Worm (Caenorhabditis elegans) whole organism, young adult: ENCODE measurements around the gene bath-38.

ENCODE experiments used
- B0035.1 ChIP-seq: sonication (generic microtip); optimal IDR thresholded peaks from 2 replicates; lab custom pipeline; 2016; ENCODE audit warnings: missing genetic modification characterization, mild to moderate bottlenecking, missing compliant biosample characterization, missing genotype, missing genetic modification reagents
- C06A6.2 ChIP-seq: fragments of 200-800 bp; sonication (Bioruptor generic); conservative IDR thresholded peaks from 2 replicates; pipeline ENCODE4 v1.3.6; 2022; ENCODE audit warnings: missing genetic modification characterization, missing compliant biosample characterization
- F22D6.2 ChIP-seq: sonication (generic microtip); optimal IDR thresholded peaks from 2 replicates; lab custom pipeline; 2016; ENCODE audit warnings: mild to moderate bottlenecking, missing genetic modification characterization, missing compliant biosample characterization
- F33H1.4 ChIP-seq: fragments of 200-800 bp; sonication (Bioruptor generic); IDR thresholded peaks from 2 replicates; pipeline ENCODE4 v1.3.6; 2022; ENCODE audit warnings: missing genetic modification reagents, missing genetic modification characterization, missing compliant biosample characterization
- F57A8.1 ChIP-seq: fragments of 200-800 bp; sonication (Bioruptor generic); optimal IDR thresholded peaks from 2 replicates; lab custom pipeline; 2018; ENCODE audit warnings: mild to moderate bottlenecking, missing genetic modification characterization, moderate library complexity, missing compliant biosample characterization
- K11D2.4 ChIP-seq: fragments of 200-800 bp; sonication (Bioruptor generic); IDR thresholded peaks from 2 replicates; pipeline ENCODE4 v1.3.6; 2022; ENCODE audit warnings: missing genetic modification reagents, missing genetic modification characterization, missing compliant biosample characterization
- Y67H2A.10 ChIP-seq: fragments of 200-800 bp; sonication (Bioruptor generic); conservative IDR thresholded peaks from 2 replicates; pipeline ENCODE4 v1.3.6; 2022; ENCODE audit warnings: missing genetic modification reagents, missing genetic modification characterization, missing compliant biosample characterization
- Y79H2A.3 ChIP-seq: fragments of 200-800 bp; sonication (Bioruptor generic); conservative IDR thresholded peaks from 2 replicates; pipeline ENCODE4 v1.3.6; 2022; ENCODE audit warnings: missing genetic modification reagents, missing genetic modification characterization, missing compliant biosample characterization
- ZK185.1 ChIP-seq: sonication (generic microtip); optimal IDR thresholded peaks from 2 replicates; lab custom pipeline; 2016; ENCODE audit warnings: mild to moderate bottlenecking, missing genetic modification characterization, missing compliant biosample characterization; ENCODE audit not compliant: poor library complexity, severe bottlenecking
- ama-1 ChIP-seq, 3 experiments: fragments of 150-350 bp in 1 of 3; sonication (generic microtip) in 2 of 3; optimal IDR thresholded peaks; 2 replicates each; lab custom pipeline; 2014 to 2018; ENCODE audit warnings: missing biosample characterization in 2 of 3, missing genetic modification characterization in 2 of 3, missing genetic modification reagents in 2 of 3
- aptf-3 ChIP-seq: fragments of 200-800 bp; sonication (Bioruptor generic); IDR thresholded peaks from 2 replicates; pipeline ENCODE4 v1.3.6; 2022; ENCODE audit warnings: missing genetic modification characterization, missing compliant biosample characterization
- athp-1 ChIP-seq: sonication (generic microtip); optimal IDR thresholded peaks from 2 replicates; lab custom pipeline; 2017; ENCODE audit warnings: mild to moderate bottlenecking, missing genetic modification characterization, missing compliant biosample characterization
- attf-5 ChIP-seq: fragments of 200-800 bp; sonication (Bioruptor generic); optimal IDR thresholded peaks from 2 replicates; lab custom pipeline; 2018; ENCODE audit warnings: mild to moderate bottlenecking, missing genetic modification characterization, missing compliant biosample characterization
- cebp-1 ChIP-seq, 2 experiments: fragments of 200-800 bp in 1 of 2; sonication (Bioruptor generic) in 1 of 2; sonication (generic microtip) in 1 of 2; IDR thresholded peaks in 1 of 2; optimal IDR thresholded peaks in 1 of 2; 2 replicates each; pipeline versions ENCODE4 v1.3.6 to Lab custom; 2017 to 2022; ENCODE audit warnings: missing compliant biosample characterization in 2 of 2, missing genetic modification characterization in 2 of 2, mild to moderate bottlenecking in 1 of 2, missing genetic modification reagents in 1 of 2, moderate library complexity in 1 of 2
- ceh-27 ChIP-seq: fragments of 200-800 bp; sonication (Bioruptor generic); optimal IDR thresholded peaks from 2 replicates; lab custom pipeline; 2018; ENCODE audit warnings: mild to moderate bottlenecking, missing genetic modification characterization, moderate library complexity, missing compliant biosample characterization
- ceh-40 ChIP-seq: fragments of 200-800 bp; sonication (Bioruptor generic); IDR thresholded peaks from 2 replicates; pipeline ENCODE4 v1.3.6; 2022; ENCODE audit warnings: missing genetic modification characterization, missing compliant biosample characterization
- dpff-1 ChIP-seq: sonication (generic microtip); optimal IDR thresholded peaks from 2 replicates; lab custom pipeline; 2017; ENCODE audit warnings: mild to moderate bottlenecking, missing genetic modification characterization, missing compliant biosample characterization
- hmg-1.2 ChIP-seq: fragments of 200-800 bp; sonication (Bioruptor generic); IDR thresholded peaks from 2 replicates; pipeline ENCODE4 v1.3.6; 2022; ENCODE audit warnings: missing genetic modification reagents, missing genetic modification characterization, missing compliant biosample characterization
- hmg-20 ChIP-seq: fragments of 200-800 bp; sonication (Bioruptor generic); IDR thresholded peaks from 2 replicates; pipeline ENCODE4 v1.3.6; 2022; ENCODE audit warnings: missing genetic modification reagents, missing genetic modification characterization, missing compliant biosample characterization
- hsf-1 ChIP-seq: fragments of 200-800 bp; sonication (Bioruptor generic); IDR thresholded peaks from 2 replicates; pipeline ENCODE4 v1.3.6; 2022; ENCODE audit warnings: missing genetic modification reagents, missing genetic modification characterization, missing compliant biosample characterization
- lag-1 ChIP-seq: fragments of 200-800 bp; sonication (Bioruptor generic); IDR thresholded peaks from 2 replicates; pipeline ENCODE4 v1.3.6; 2022; ENCODE audit warnings: missing genetic modification reagents, missing genetic modification characterization, missing compliant biosample characterization
- let-526 ChIP-seq: fragments of 200-800 bp; sonication (Bioruptor generic); IDR thresholded peaks from 2 replicates; pipeline ENCODE4 v1.3.6; 2022; ENCODE audit warnings: missing genetic modification reagents, missing genetic modification characterization, missing compliant biosample characterization
- lin-26 ChIP-seq: fragments of 200-800 bp; sonication (Bioruptor generic); IDR thresholded peaks from 2 replicates; pipeline ENCODE4 v1.3.6; 2022; ENCODE audit warnings: missing genetic modification reagents, missing genetic modification characterization, missing compliant biosample characterization
- lin-35 ChIP-seq, 3 experiments: fragments of 150-350 bp in 2 of 3; sonication (generic microtip) in 1 of 3; optimal IDR thresholded peaks; 2 replicates each; lab custom pipeline; 2014 to 2018; ENCODE audit warnings: missing biosample characterization in 3 of 3, missing genetic modification characterization in 3 of 3, missing genetic modification reagents in 3 of 3
- lsl-1 ChIP-seq: fragments of 200-800 bp; sonication (Bioruptor generic); optimal IDR thresholded peaks from 2 replicates; lab custom pipeline; 2018; ENCODE audit warnings: mild to moderate bottlenecking, missing genetic modification characterization, moderate library complexity, missing compliant biosample characterization
- lsy-27 ChIP-seq: sonication (generic microtip); optimal IDR thresholded peaks from 2 replicates; lab custom pipeline; 2017; ENCODE audit warnings: missing genetic modification characterization, mild to moderate bottlenecking, missing compliant biosample characterization, antibody characterized with exemption, missing genotype, borderline replicate concordance; ENCODE audit not compliant: insufficient read depth
- nhr-179 ChIP-seq: sonication (generic microtip); optimal IDR thresholded peaks from 2 replicates; lab custom pipeline; 2016; ENCODE audit warnings: mild to moderate bottlenecking, missing genetic modification characterization, missing compliant biosample characterization
- nhr-80 ChIP-seq: sonication (generic microtip); optimal IDR thresholded peaks from 2 replicates; lab custom pipeline; 2016; ENCODE audit warnings: missing genetic modification characterization, missing compliant biosample characterization
- pha-4 ChIP-seq: fragments of 150-350 bp; sonication (generic microtip); optimal IDR thresholded peaks from 2 replicates; lab custom pipeline; 2014; ENCODE audit warnings: missing biosample characterization, missing genetic modification reagents, missing genetic modification characterization
- rpc-1 ChIP-seq, 2 experiments: fragments of 150-350 bp in 1 of 2; sonication (generic microtip) in 1 of 2; optimal IDR thresholded peaks; 2 replicates each; lab custom pipeline; 2014 to 2018; ENCODE audit warnings: missing biosample characterization in 1 of 2, missing genetic modification characterization in 1 of 2, missing genetic modification reagents in 1 of 2, missing genotype in 1 of 2
- sdz-38 ChIP-seq: sonication (generic microtip); optimal IDR thresholded peaks from 2 replicates; lab custom pipeline; 2016; ENCODE audit warnings: missing genotype, missing genetic modification characterization, missing compliant biosample characterization
- snpc-1.3 ChIP-seq: sonication (generic microtip); optimal IDR thresholded peaks from 2 replicates; lab custom pipeline; 2017; ENCODE audit warnings: missing genetic modification characterization, mild to moderate bottlenecking, missing compliant biosample characterization, antibody characterized with exemption, moderate library complexity, missing genotype, missing genetic modification reagents; ENCODE audit not compliant: insufficient read depth
- sptf-2 ChIP-seq: fragments of 200-800 bp; sonication (Bioruptor generic); optimal IDR thresholded peaks from 2 replicates; lab custom pipeline; 2018; ENCODE audit warnings: mild to moderate bottlenecking, missing genetic modification characterization, missing compliant biosample characterization
- unc-62 ChIP-seq: fragments of 150-350 bp; optimal IDR thresholded peaks from 2 replicates; lab custom pipeline; 2014; ENCODE audit warnings: missing biosample characterization, missing genetic modification reagents, missing genetic modification characterization
- zim-3 ChIP-seq: sonication (generic microtip); optimal IDR thresholded peaks from 2 replicates; lab custom pipeline; 2017; ENCODE audit warnings: mild to moderate bottlenecking, missing genetic modification characterization, moderate library complexity, missing compliant biosample characterization

Gene bath-38

DNA sequence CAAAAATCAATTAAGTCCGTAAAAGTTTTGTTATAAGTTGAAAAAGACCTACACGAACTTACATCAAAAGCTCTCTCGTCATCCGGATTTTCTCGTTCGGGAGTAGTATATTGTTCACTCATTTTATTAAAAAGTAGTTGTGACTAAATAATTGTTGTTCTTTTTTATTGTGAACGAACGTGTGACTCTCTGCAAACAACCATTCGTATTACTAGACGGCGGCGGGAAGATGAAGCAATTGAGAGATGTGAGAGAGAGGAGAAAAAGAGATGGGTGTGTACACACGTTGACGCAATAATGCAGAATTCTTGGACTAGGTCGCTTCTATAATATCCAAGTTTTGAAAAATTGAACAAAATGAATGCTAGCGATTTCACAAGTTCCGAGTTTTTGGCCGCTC lies at the start of gene bath-38, which contains the start of gene F52H3.11:
bath-38 (minus strand) TSS at position 310 of the 400 bp plus-strand sequence.
F52H3.11 (minus strand) TSS at position 203 of the 400 bp plus-strand sequence.
- TF ChIP-seq nhr-179 (tag; lab: Kevin White, UChicago): no peak
- no peak for TF ChIP-seq unc-62 (GFP tag; lab: Kevin White, UChicago)
- TF ChIP-seq attf-5 (GFP tag; lab: Kevin White, UChicago): peak; percentile 22
- TF ChIP-seq nhr-80 (tag; lab: Kevin White, UChicago): peak; percentile 23
- no peak for TF ChIP-seq F57A8.1 (GFP tag; lab: Kevin White, UChicago)
- peak; percentile 22 for TF ChIP-seq pha-4
- no peak for TF ChIP-seq C06A6.2 (GFP tag; lab: Robert Waterston, UW)
- TF ChIP-seq B0035.1 (tag; lab: Kevin White, UChicago): no peak

- peak; percentile 78 for TF ChIP-seq nhr-80 (tag; lab: Kevin White, UChicago)
- no peak for TF ChIP-seq sptf-2
- TF ChIP-seq, all 124 proteins: peak for 1
Observed at ce11 chrII:10094190-10094923, 49.3 kb upstream of the bath-38 start, which contains the start of gene lact-2. Gene lact-2 (plus strand): TSS chrII:10094873.

ce11 chrII:10093120-10093519 lies 48.0 kb upstream of the bath-38 start:
- TF ChIP-seq F33H1.4 (GFP tag; lab: Robert Waterston, UW) (no peak), sptf-2 (no peak), K11D2.4 (GFP tag; lab: Robert Waterston, UW) (no peak), ceh-40 (GFP tag; lab: Robert Waterston, UW) (no peak), snpc-1.3 (tag; lab: Kevin White, UChicago) (no peak), F22D6.2 (tag; lab: Kevin White, UChicago) (no peak), cebp-1 (GFP tag; IDR thresholded peaks at IDR 0.05; lab: Robert Waterston, UW) (no peak), cebp-1 (tag; optimal IDR thresholded peaks at IDR 0.05; lab: Kevin White, UChicago) (no peak)

DNA sequence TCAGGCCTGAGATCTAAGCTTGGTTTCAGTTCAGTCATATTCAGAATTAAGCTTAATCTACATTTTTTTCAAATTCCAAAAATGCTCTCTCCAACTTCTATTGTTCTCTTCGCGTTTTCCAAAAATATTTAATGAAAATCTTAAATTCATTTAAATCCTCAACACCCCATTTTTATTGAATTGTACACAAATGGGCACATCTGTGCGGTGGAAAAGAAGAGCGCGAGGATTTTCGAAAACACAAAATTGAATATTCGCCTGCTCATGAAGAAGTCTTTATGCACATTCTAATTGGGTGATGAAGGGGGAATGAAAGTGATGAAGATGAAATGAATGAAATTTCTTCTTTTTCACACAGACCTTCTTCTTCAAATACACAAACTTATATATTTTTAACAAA lies 39.4 kb upstream of the bath-38 start:
- TF ChIP-seq zim-3 (tag; lab: Kevin White, UChicago) (no peak), lsy-27 (tag; lab: Kevin White, UChicago) (no peak), athp-1 (tag; lab: Kevin White, UChicago) (no peak), hsf-1 (0 out of 2 replicates have a peak, but pooled peaks have one; percentile 12), lsl-1 (GFP tag; lab: Kevin White, UChicago) (no peak), lin-35 (GFP tag; optimal IDR thresholded peaks at IDR 0.05; lab: Kevin White, UChicago) (no peak)

DNA sequence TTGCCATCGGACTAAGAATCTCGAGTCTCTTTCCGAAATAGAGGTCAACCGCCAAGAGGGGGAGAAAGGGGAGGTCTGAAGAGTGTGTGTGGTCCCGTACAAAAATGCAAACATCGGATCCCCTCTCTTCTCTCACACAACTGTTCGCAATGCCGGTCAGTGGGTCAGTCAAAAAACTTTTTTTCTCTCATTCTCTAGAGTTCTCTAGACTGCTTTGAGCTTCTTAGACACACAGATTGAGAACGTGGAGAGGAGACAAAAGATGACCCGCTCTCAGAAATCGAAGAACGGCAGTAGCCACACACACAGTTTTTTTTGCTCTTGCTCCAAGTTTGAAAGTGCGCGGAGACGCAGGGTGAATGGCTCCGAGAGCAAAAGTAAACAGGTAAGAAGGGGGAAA lies 30.7 kb upstream of the bath-38 start:
- TF ChIP-seq rpc-1 (optimal IDR thresholded peaks at IDR 0.05; lab: Kevin White, UChicago) (no peak), rpc-1 (tag; optimal IDR thresholded peaks at IDR 0.05; lab: Kevin White, UChicago) (no peak), lsl-1 (GFP tag; lab: Kevin White, UChicago) (no peak), cebp-1 (GFP tag; IDR thresholded peaks at IDR 0.05; lab: Robert Waterston, UW) (no peak), cebp-1 (tag; optimal IDR thresholded peaks at IDR 0.05; lab: Kevin White, UChicago) (no peak)
- TF ChIP-seq, all 124 proteins: peak for 0

ce11 chrII:10073986-10074385 lies 28.9 kb upstream of the bath-38 start:
- TF ChIP-seq hmg-20 (GFP tag; lab: Robert Waterston, UW): no peak
- TF ChIP-seq Y67H2A.10 (GFP tag; lab: Robert Waterston, UW): no peak
- no peak for TF ChIP-seq ama-1 (optimal IDR thresholded peaks at IDR 0.05; lab: Kevin White, UChicago)
- no peak for TF ChIP-seq ama-1 (GFP tag; optimal IDR thresholded peaks at IDR 0.05; lab: Kevin White, UChicago)
- TF ChIP-seq ZK185.1 (tag; lab: Kevin White, UChicago): no peak
- no peak for TF ChIP-seq let-526 (GFP tag; lab: Robert Waterston, UW)
- TF ChIP-seq Y79H2A.3: no peak
- TF ChIP-seq ceh-27 (GFP tag; lab: Kevin White, UChicago): no peak
- no peak for TF ChIP-seq dpff-1 (tag; lab: Kevin White, UChicago)
- TF ChIP-seq hmg-1.2: no peak
- TF ChIP-seq sdz-38: no peak
- no peak for TF ChIP-seq lin-26 (GFP tag; lab: Robert Waterston, UW)
- no peak for TF ChIP-seq lag-1
- TF ChIP-seq aptf-3: no peak
- TF ChIP-seq sptf-2: no peak
